Fruit fly (Drosophila melanogaster): Measurements from ENCODE around the gene puf.

DNA sequence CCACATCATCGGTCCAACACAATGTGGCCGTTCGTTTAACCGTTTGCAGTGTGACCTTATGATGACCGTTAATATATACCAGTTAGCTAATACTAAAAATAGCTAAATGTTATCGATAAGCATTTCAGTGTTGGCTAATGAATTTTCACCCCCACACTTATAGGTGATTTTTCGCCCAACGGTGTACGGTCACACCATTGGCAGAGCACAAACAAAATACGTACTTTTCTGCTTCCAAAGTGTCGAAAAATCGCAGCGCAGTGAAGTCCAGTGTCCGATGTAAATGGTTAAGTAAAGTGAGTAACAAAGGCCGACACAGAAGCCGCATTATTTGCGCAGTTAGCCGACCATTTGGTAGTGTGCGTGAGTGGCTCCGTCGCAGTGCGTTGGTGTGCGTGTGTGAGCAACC is 24.3 kb downstream of the puf start, which contains the start of the genes Syx18 and atl:
- TF ChIP-seq Smox (GFP tag; optimal IDR thresholded peaks at IDR 0.05) = no peak
- no peak for TF ChIP-seq CG34406 (GFP tag; optimal IDR thresholded peaks at IDR 0.05)
- no peak for TF ChIP-seq Met (GFP tag; optimal IDR thresholded peaks at IDR 0.05)
- no peak for TF ChIP-seq Blimp-1 (GFP tag; optimal IDR thresholded peaks at IDR 0.05)
- TF ChIP-seq CG6854 (GFP tag; optimal IDR thresholded peaks at IDR 0.05) = no peak
- no peak for TF ChIP-seq fkh (GFP tag; optimal IDR thresholded peaks at IDR 0.05)
- TF ChIP-seq dac (GFP tag; optimal IDR thresholded peaks at IDR 0.05) = no peak
- TF ChIP-seq ss (GFP tag; optimal IDR thresholded peaks at IDR 0.05) = peak in 1 of 2 experiments; percentile 37
- no peak for TF ChIP-seq CG10631 (GFP tag; optimal IDR thresholded peaks at IDR 0.05)
- TF ChIP-seq Lpt (GFP tag; optimal IDR thresholded peaks at IDR 0.05) = no peak
- TF ChIP-seq OdsH (GFP tag; optimal IDR thresholded peaks at IDR 0.05) = no peak
- TF ChIP-seq esn (GFP tag; optimal IDR thresholded peaks at IDR 0.05) = no peak

Data from whole organism, prepupa.